Fruit fly (Drosophila melanogaster): ENCODE measurements around the gene Papst2.

Papst2 gene

dm6 chr3L:17055467-17055877, 12.9 kb downstream of the Papst2 start, which contains the start of gene CG7724 (continued):
- TF ChIP-seq ttk (GFP tag; IDR thresholded peaks at IDR 0.05), result no peak
- no peak for TF ChIP-seq CG7987 (GFP tag; optimal IDR thresholded peaks at IDR 0.05)
- no peak for TF ChIP-seq Sry-β (GFP tag; optimal IDR thresholded peaks at IDR 0.05)
- peak; percentile 63 for TF ChIP-seq unc-4 (GFP tag; IDR thresholded peaks at IDR 0.05; ENCODE audit: partially characterized antibody)
- peak; percentile 57 for TF ChIP-seq CG2116 (GFP tag; optimal IDR thresholded peaks at IDR 0.05)
- peak; percentile 71; the same call in 3 of the 4 replicates for TF ChIP-seq chinmo (GFP tag; IDR thresholded peaks at IDR 0.05; ENCODE audit: partially characterized antibody)
- no peak for TF ChIP-seq bigmax (GFP tag; optimal IDR thresholded peaks at IDR 0.05)
- TF ChIP-seq Lpt (GFP tag; optimal IDR thresholded peaks at IDR 0.05), result no peak
- TF ChIP-seq jing (GFP tag; optimal IDR thresholded peaks at IDR 0.05), result no peak
- TF ChIP-seq pzg (GFP tag; optimal IDR thresholded peaks at IDR 0.05), result peak; percentile 31
- TF ChIP-seq CG10267 (tag; optimal IDR thresholded peaks at IDR 0.05), result no peak
- TF ChIP-seq tio (GFP tag; optimal IDR thresholded peaks at IDR 0.05), result no peak
- no peak for TF ChIP-seq CG15601 (tag; optimal IDR thresholded peaks at IDR 0.05)
- no peak for TF ChIP-seq CG11560 (tag; IDR thresholded peaks at IDR 0.05)
- TF ChIP-seq otp (GFP tag; IDR thresholded peaks at IDR 0.05), result no peak
- peak; percentile 85 for TF ChIP-seq mld (GFP tag; IDR thresholded peaks at IDR 0.05; ENCODE audit: partially characterized antibody)
- peak; percentile 72 for TF ChIP-seq stwl (tag; optimal IDR thresholded peaks at IDR 0.05)
- TF ChIP-seq CG18764 (GFP tag; optimal IDR thresholded peaks at IDR 0.05), result no peak
- no peak for TF ChIP-seq Sin3A (optimal IDR thresholded peaks at IDR 0.05)
- TF ChIP-seq CG9817 (tag; optimal IDR thresholded peaks at IDR 0.05), result no peak
- peak; percentile 88 for TF ChIP-seq Bgb (GFP tag; IDR thresholded peaks at IDR 0.05; ENCODE audit: partially characterized antibody)
- no peak for TF ChIP-seq nerfin-1 (tag; optimal IDR thresholded peaks at IDR 0.05)
- no peak for TF ChIP-seq CG1024 (GFP tag; IDR thresholded peaks at IDR 0.05)
- TF ChIP-seq slp2 (GFP tag; optimal IDR thresholded peaks at IDR 0.05), result no peak
- no peak for TF ChIP-seq CG1832 (GFP tag; optimal IDR thresholded peaks at IDR 0.05)
- no peak for TF ChIP-seq CG30431 (GFP tag; optimal IDR thresholded peaks at IDR 0.05)
- no peak for TF ChIP-seq sug (tag; optimal IDR thresholded peaks at IDR 0.05)
- TF ChIP-seq gsb (GFP tag; IDR thresholded peaks at IDR 0.05), result no peak
- TF ChIP-seq YL-1 (GFP tag; optimal IDR thresholded peaks at IDR 0.05), result no peak
- TF ChIP-seq scrt (GFP tag; optimal IDR thresholded peaks at IDR 0.05), result no peak
- no peak for TF ChIP-seq nmo (GFP tag; optimal IDR thresholded peaks at IDR 0.05)
- no peak for TF ChIP-seq MTF-1 (GFP tag; optimal IDR thresholded peaks at IDR 0.05; ENCODE audit: borderline replicate concordance)
- TF ChIP-seq Ets65A (GFP tag), result peak; percentile 79
- TF ChIP-seq wor (GFP tag; IDR thresholded peaks at IDR 0.05), result no peak
- no peak for TF ChIP-seq CG1792 (GFP tag; optimal IDR thresholded peaks at IDR 0.05)
- TF ChIP-seq Jarid2 (GFP tag; optimal IDR thresholded peaks at IDR 0.05), result peak; percentile 31
- no peak for TF ChIP-seq BtbVII (GFP tag; optimal IDR thresholded peaks at IDR 0.05)
- TF ChIP-seq Atf-2 (GFP tag; optimal IDR thresholded peaks at IDR 0.05), result no peak
- TF ChIP-seq CG12659 (GFP tag; optimal IDR thresholded peaks at IDR 0.05), result peak; percentile 33
- peak; percentile 73; the same call in 1 of the 2 replicates for TF ChIP-seq amos (GFP tag; IDR thresholded peaks at IDR 0.05; ENCODE audit: partially characterized antibody)
- peak; percentile 86 for TF ChIP-seq CG13287 (GFP tag; IDR thresholded peaks at IDR 0.05; ENCODE audit: partially characterized antibody)
- TF ChIP-seq CG32532 (GFP tag; IDR thresholded peaks at IDR 0.05), result 0 out of 2 replicates have a peak, but pooled peaks have one; percentile 21
- no peak for TF ChIP-seq Lim3 (GFP tag; IDR thresholded peaks at IDR 0.05)
- TF ChIP-seq CG13775 (GFP tag; optimal IDR thresholded peaks at IDR 0.05), result no peak
- TF ChIP-seq CG31365 (tag; optimal IDR thresholded peaks at IDR 0.05), result no peak
- 0 out of 2 replicates have a peak, but pooled peaks have one; percentile 31 for TF ChIP-seq CG2129 (GFP tag; IDR thresholded peaks at IDR 0.05; ENCODE audit: partially characterized antibody)
- no peak for TF ChIP-seq CG17568 (GFP tag; optimal IDR thresholded peaks at IDR 0.05)
- no peak for TF ChIP-seq CG17359 (tag; optimal IDR thresholded peaks at IDR 0.05)
- TF ChIP-seq CG18262 (tag; optimal IDR thresholded peaks at IDR 0.05), result no peak
- no peak for TF ChIP-seq Taf1 (GFP tag; IDR thresholded peaks at IDR 0.05)

All from whole organism, embryonic.